Fruit fly (Drosophila melanogaster) whole organism, pupa: ENCODE data around the gene CG31548.

Experiments used
- CG10348 ChIP-seq: fragments of 200-800 bp; sonication (Bioruptor generic); IDR thresholded peaks from 2 replicates; pipeline ENCODE4 v1.3.6; 2022; ENCODE audit warnings: missing biosample characterization, missing genetic modification characterization
- CG12605 ChIP-seq: fragments of 200-800 bp; sonication (Bioruptor generic); IDR thresholded peaks from 2 replicates; pipeline ENCODE4 v1.3.6; 2022; ENCODE audit warnings: missing biosample characterization, missing genetic modification characterization
- CG13204 ChIP-seq: fragments of 200-800 bp; sonication (Bioruptor generic); optimal IDR thresholded peaks from 2 replicates; lab custom pipeline; 2018; ENCODE audit warnings: missing biosample characterization, mild to moderate bottlenecking, missing genetic modification characterization, moderate library complexity
- CG14655 ChIP-seq: fragments of 200-800 bp; sonication (Bioruptor generic); optimal IDR thresholded peaks from 3 replicates; lab custom pipeline; 2017; ENCODE audit warnings: mild to moderate bottlenecking, missing biosample characterization, missing genetic modification reagents, missing genetic modification characterization
- CG15710 ChIP-seq: fragments of 200-800 bp; sonication (Bioruptor generic); optimal IDR thresholded peaks from 2 replicates; lab custom pipeline; 2018; ENCODE audit warnings: missing biosample characterization, mild to moderate bottlenecking, missing genetic modification characterization, moderate library complexity
- CG17806 ChIP-seq: fragments of 200-800 bp; sonication (Bioruptor generic); optimal IDR thresholded peaks from 2 replicates; lab custom pipeline; 2018; ENCODE audit warnings: missing biosample characterization, mild to moderate bottlenecking, missing genetic modification characterization, moderate library complexity
- CG32121 ChIP-seq: fragments of 200-800 bp; sonication (Bioruptor generic); IDR thresholded peaks from 2 replicates; pipeline ENCODE4 v1.3.6; 2022; ENCODE audit warnings: missing biosample characterization, missing genetic modification characterization
- CG34367 ChIP-seq: fragments of 200-800 bp; sonication (Bioruptor generic); optimal IDR thresholded peaks from 2 replicates; lab custom pipeline; 2018; ENCODE audit warnings: missing biosample characterization, mild to moderate bottlenecking, missing genetic modification characterization
- CG4496 ChIP-seq: fragments of 200-800 bp; sonication (Bioruptor generic); IDR thresholded peaks from 3 replicates; pipeline ENCODE4 v1.3.6; 2022; ENCODE audit warnings: missing biosample characterization, missing genetic modification characterization
- CG8159 ChIP-seq: fragments of 200-800 bp; sonication (Bioruptor generic); optimal IDR thresholded peaks from 3 replicates; lab custom pipeline; 2018; ENCODE audit warnings: missing biosample characterization, mild to moderate bottlenecking, missing genetic modification characterization, moderate library complexity
- CG8301 ChIP-seq: fragments of 200-800 bp; sonication (Bioruptor generic); optimal IDR thresholded peaks from 2 replicates; lab custom pipeline; 2018; ENCODE audit warnings: missing biosample characterization, mild to moderate bottlenecking, missing genetic modification characterization
- CG9948 ChIP-seq: fragments of 200-800 bp; sonication (Bioruptor generic); optimal IDR thresholded peaks from 2 replicates; lab custom pipeline; 2018; ENCODE audit warnings: missing biosample characterization, mild to moderate bottlenecking, missing genetic modification characterization, moderate library complexity
- D1 ChIP-seq: fragments of 200-800 bp; sonication (Bioruptor generic); optimal IDR thresholded peaks from 2 replicates; lab custom pipeline; 2018; ENCODE audit warnings: missing biosample characterization, mild to moderate bottlenecking, missing genetic modification characterization, moderate library complexity
- EcR ChIP-seq: fragments of 200-800 bp; sonication (Bioruptor generic); optimal IDR thresholded peaks from 3 replicates; lab custom pipeline; 2019; ENCODE audit warnings: missing biosample characterization, missing genetic modification characterization, mild to moderate bottlenecking, moderate library complexity, missing genetic modification reagents
- Ets98B ChIP-seq: fragments of 200-800 bp; sonication (Bioruptor generic); IDR thresholded peaks from 2 replicates; pipeline ENCODE4 v1.3.6; 2022; ENCODE audit warnings: missing biosample characterization, missing genetic modification characterization
- Pif1A ChIP-seq: fragments of 200-800 bp; sonication (Bioruptor generic); optimal IDR thresholded peaks from 3 replicates; lab custom pipeline; 2016; ENCODE audit warnings: missing biosample characterization, missing genetic modification characterization
- Pif1B ChIP-seq: fragments of 200-800 bp; sonication (Bioruptor generic); optimal IDR thresholded peaks from 3 replicates; lab custom pipeline; 2016; ENCODE audit warnings: missing biosample characterization, missing genetic modification characterization
- Snoo ChIP-seq: fragments of 200-800 bp; sonication (Bioruptor generic); optimal IDR thresholded peaks from 3 replicates; lab custom pipeline; 2017; ENCODE audit warnings: missing biosample characterization, mild to moderate bottlenecking, missing genetic modification characterization, inconsistent platforms
- fd96Ca ChIP-seq: fragments of 200-800 bp; sonication (Bioruptor generic); IDR thresholded peaks from 3 replicates; pipeline ENCODE4 v1.3.6; 2022; ENCODE audit warnings: missing biosample characterization, missing genetic modification characterization
- gl ChIP-seq: fragments of 200-800 bp; sonication (Bioruptor generic); optimal IDR thresholded peaks from 2 replicates; lab custom pipeline; 2018; ENCODE audit warnings: missing biosample characterization, mild to moderate bottlenecking, missing genetic modification characterization
- rn ChIP-seq: fragments of 200-800 bp; sonication (Bioruptor generic); IDR thresholded peaks from 2 replicates; pipeline ENCODE4 v1.3.6; 2022; ENCODE audit warnings: missing biosample characterization, missing genetic modification characterization

CG31548 gene

dm6 chr3R:5613114-5613443, 23.6 kb downstream of the CG31548 start, which contains the start of gene Atu:
TSS of gene Atu (plus strand) at chr3R:5613358.
- TF ChIP-seq Pif1B (GFP tag; lab: Kevin White, UChicago), result no peak
- no peak for TF ChIP-seq CG9948 (tag; lab: Kevin White, UChicago)
- no peak for TF ChIP-seq CG32121 (GFP tag; lab: Robert Waterston, UW)
- no peak for TF ChIP-seq rn (GFP tag; lab: Robert Waterston, UW)

- TF ChIP-seq CG34367 (no peak), fd96Ca (no peak), CG12605 (GFP tag; lab: Robert Waterston, UW) (0 out of 2 replicates have a peak, but pooled peaks have one; percentile 24), EcR (GFP tag; lab: Kevin White, UChicago) (peak; percentile 85), CG4496 (GFP tag; lab: Robert Waterston, UW) (no peak)
These were observed 24.1 kb downstream of the CG31548 start, which contains the start of gene Rga for dm6 chr3R:5612372-5613113. TSS of gene Rga (minus strand) at chr3R:5613112.

dm6 chr3R:5611733-5612132, 24.9 kb downstream of the CG31548 start:
- TF ChIP-seq CG10348 (GFP tag; lab: Robert Waterston, UW) (no peak), CG34367 (no peak), CG8301 (no peak), Snoo (tag; lab: Kevin White, UChicago) (no peak), CG32121 (GFP tag; lab: Robert Waterston, UW) (no peak), D1 (no peak), rn (GFP tag; lab: Robert Waterston, UW) (no peak), CG17806 (tag; lab: Kevin White, UChicago) (no peak), CG12605 (GFP tag; lab: Robert Waterston, UW) (no peak), CG4496 (GFP tag; lab: Robert Waterston, UW) (no peak), Ets98B (GFP tag; lab: Robert Waterston, UW) (no peak), CG9948 (tag; lab: Kevin White, UChicago) (no peak), Pif1B (GFP tag; lab: Kevin White, UChicago) (no peak), CG8159 (tag; lab: Kevin White, UChicago) (no peak), fd96Ca (no peak), CG14655 (GFP tag; lab: Kevin White, UChicago) (no peak), gl (no peak), EcR (GFP tag; lab: Kevin White, UChicago) (no peak), CG15710 (no peak), Pif1A (GFP tag; lab: Kevin White, UChicago) (no peak)

- TF ChIP-seq CG15710, result no peak
- TF ChIP-seq EcR (GFP tag; lab: Kevin White, UChicago), result peak; percentile 51
- TF ChIP-seq, all 21 proteins: peak for 1
These were observed 25.5 kb downstream of the CG31548 start for dm6 chr3R:5611167-5611566.

dm6 chr3R:5610656-5611055, 26.0 kb downstream of the CG31548 start:
- TF ChIP-seq Snoo (tag; lab: Kevin White, UChicago) (no peak), D1 (no peak), CG15710 (no peak)

- no peak for TF ChIP-seq CG17806 (tag; lab: Kevin White, UChicago)
- 0 out of 3 replicates have a peak, but pooled peaks have one; percentile 38 for TF ChIP-seq fd96Ca
These were observed 28.2 kb downstream of the CG31548 start for dm6 chr3R:5608422-5608821.

- TF ChIP-seq CG9948 (tag; lab: Kevin White, UChicago) (peak; percentile 39), CG15710 (peak; percentile 54), CG34367 (no peak), Ets98B (GFP tag; lab: Robert Waterston, UW) (peak; percentile 69), Pif1B (GFP tag; lab: Kevin White, UChicago) (no peak), Pif1A (GFP tag; lab: Kevin White, UChicago) (no peak), D1 (no peak), CG4496 (GFP tag; lab: Robert Waterston, UW) (peak; percentile 58; the same call in 1 of the 3 replicates), Snoo (tag; lab: Kevin White, UChicago) (peak; percentile 40), gl (no peak), CG14655 (GFP tag; lab: Kevin White, UChicago) (no peak), rn (GFP tag; lab: Robert Waterston, UW) (no peak), CG10348 (GFP tag; lab: Robert Waterston, UW) (no peak), CG8159 (tag; lab: Kevin White, UChicago) (peak; percentile 66), CG32121 (GFP tag; lab: Robert Waterston, UW) (peak; percentile 62; the same call in 1 of the 2 replicates), CG17806 (tag; lab: Kevin White, UChicago) (peak; percentile 55), CG8301 (no peak), CG12605 (GFP tag; lab: Robert Waterston, UW) (no peak), fd96Ca (peak; percentile 73), EcR (GFP tag; lab: Kevin White, UChicago) (no peak), CG13204 (GFP tag; lab: Kevin White, UChicago) (no peak)
These were observed 30.2 kb downstream of the CG31548 start, which contains the start of gene asl for dm6 chr3R:5606477-5606876. TSS of gene asl (minus strand) at chr3R:5606543.
